Worm (Caenorhabditis elegans) whole organism, L3 larva: Measurements from ENCODE around the gene F58E2.2.

Source experiments
- lin-15B ChIP-seq: fragments of 150-350 bp; optimal IDR thresholded peaks from 2 replicates; lab custom pipeline; 2014; ENCODE audit warnings: missing biosample characterization, missing genetic modification characterization
- lin-39 ChIP-seq: fragments of 150-350 bp; optimal IDR thresholded peaks from 2 replicates; lab custom pipeline; 2018; ENCODE audit warnings: missing biosample characterization, missing genetic modification reagents, missing genetic modification characterization
- lsy-12 ChIP-seq: sonication (generic microtip); optimal IDR thresholded peaks from 2 replicates; lab custom pipeline; 2016; ENCODE audit warnings: mild to moderate bottlenecking, missing genetic modification characterization, missing compliant biosample characterization
- mdl-1 ChIP-seq: fragments of 150-350 bp; optimal IDR thresholded peaks from 2 replicates; lab custom pipeline; 2014; ENCODE audit warnings: missing biosample characterization, missing genetic modification characterization
- nhr-12 ChIP-seq: fragments of 150-350 bp; optimal IDR thresholded peaks from 2 replicates; lab custom pipeline; 2014; ENCODE audit warnings: missing biosample characterization, missing genetic modification characterization
- nhr-237 ChIP-seq: fragments of 150-350 bp; optimal IDR thresholded peaks from 2 replicates; lab custom pipeline; 2014; ENCODE audit warnings: missing biosample characterization, missing genetic modification characterization
- nhr-28 ChIP-seq: fragments of 150-350 bp; optimal IDR thresholded peaks from 2 replicates; lab custom pipeline; 2014; ENCODE audit warnings: missing biosample characterization, missing genetic modification characterization
- nhr-76 ChIP-seq: fragments of 150-350 bp; sonication (generic microtip); optimal IDR thresholded peaks from 5 replicates; lab custom pipeline; 2014; ENCODE audit warnings: missing biosample characterization, missing genetic modification characterization
- skn-1 ChIP-seq: fragments of 150-350 bp; optimal IDR thresholded peaks from 2 replicates; lab custom pipeline; 2014; ENCODE audit warnings: missing biosample characterization, missing genetic modification characterization
- snpc-4 ChIP-seq: fragments of 150-350 bp; optimal IDR thresholded peaks from 2 replicates; lab custom pipeline; 2014; ENCODE audit warnings: missing biosample characterization, missing genetic modification characterization
- unc-39 ChIP-seq: sonication (generic microtip); optimal IDR thresholded peaks from 4 replicates; lab custom pipeline; 2017; ENCODE audit warnings: missing biosample characterization, missing genetic modification characterization
- unc-62 ChIP-seq: fragments of 150-350 bp; sonication (generic microtip); optimal IDR thresholded peaks from 4 replicates; lab custom pipeline; 2014; ENCODE audit warnings: missing biosample characterization, missing genetic modification reagents, missing genetic modification characterization
- ztf-4 ChIP-seq: fragments of 150-350 bp; optimal IDR thresholded peaks from 2 replicates; lab custom pipeline; 2014; ENCODE audit warnings: missing biosample characterization, missing genetic modification characterization

ce11 chrIV:3491477-3491876, 21.6 kb downstream of the F58E2.2 start, which contains the start of gene srz-78:
- TF ChIP-seq nhr-76 (tag; lab: Kevin White, UChicago), result no peak
- no peak for TF ChIP-seq nhr-237 (tag; lab: Kevin White, UChicago)
- no peak for TF ChIP-seq mdl-1
- TF ChIP-seq lsy-12 (tag; lab: Kevin White, UChicago), result no peak
- no peak for TF ChIP-seq nhr-12 (tag; lab: Kevin White, UChicago)
- no peak for TF ChIP-seq snpc-4
- no peak for TF ChIP-seq ztf-4 (tag; lab: Kevin White, UChicago)
- no peak for TF ChIP-seq lin-39 (tag; lab: Kevin White, UChicago)
- TF ChIP-seq unc-62, result no peak
- TF ChIP-seq nhr-28 (tag; lab: Kevin White, UChicago), result no peak
- no peak for TF ChIP-seq lin-15B (tag; lab: Kevin White, UChicago)
- no peak for TF ChIP-seq unc-39 (tag; lab: Kevin White, UChicago)
- TF ChIP-seq skn-1 (tag; lab: Kevin White, UChicago), result no peak
